Worm (Caenorhabditis elegans) whole organism, L1 larva: ENCODE results near the gene C01G5.5.
A peak's percentile ranks its signal among the peaks of the same experiment; 100 is the strongest.

Experiments
- C04F5.9 ChIP-seq: sonication (generic microtip); optimal IDR thresholded peaks from 2 replicates; lab custom pipeline; 2016; ENCODE audit warnings: missing genetic modification characterization, missing compliant biosample characterization
- Y116A8C.19 ChIP-seq: sonication (generic microtip); optimal IDR thresholded peaks from 2 replicates; lab custom pipeline; 2016; ENCODE audit warnings: missing compliant biosample characterization, missing genetic modification characterization, borderline replicate concordance
- alr-1 ChIP-seq: fragments of 200-800 bp; sonication (Bioruptor generic); optimal IDR thresholded peaks from 2 replicates; lab custom pipeline; 2018; ENCODE audit warnings: borderline replicate concordance, mild to moderate bottlenecking, missing genetic modification characterization, missing compliant biosample characterization
- aly-2 ChIP-seq: fragments of 150-350 bp; optimal IDR thresholded peaks from 2 replicates; lab custom pipeline; 2014; ENCODE audit warnings: missing biosample characterization, missing genetic modification characterization
- ceh-63 ChIP-seq: fragments of 200-800 bp; sonication (Bioruptor generic); optimal IDR thresholded peaks from 2 replicates; lab custom pipeline; 2018; ENCODE audit warnings: mild to moderate bottlenecking, missing genetic modification characterization, missing compliant biosample characterization
- ceh-88 ChIP-seq: fragments of 200-800 bp; sonication (Bioruptor generic); IDR thresholded peaks from 2 replicates; pipeline ENCODE4 v1.3.6; 2022; ENCODE audit warnings: missing genetic modification characterization, missing compliant biosample characterization
- elt-2 ChIP-seq: sonication (generic microtip); optimal IDR thresholded peaks from 2 replicates; lab custom pipeline; 2016; ENCODE audit warnings: missing genetic modification characterization, mild to moderate bottlenecking, inconsistent platforms, missing compliant biosample characterization, missing genetic modification reagents
- elt-3 ChIP-seq, 6 experiments: fragments of 150-350 bp in 1 of 6; sonication (generic microtip); optimal IDR thresholded peaks; 2 replicates each; lab custom pipeline; 2017 to 2018; ENCODE audit warnings: missing biosample characterization in 6 of 6, missing genetic modification characterization in 6 of 6, inconsistent platforms in 1 of 6
- fkh-8 ChIP-seq: sonication (generic microtip); optimal IDR thresholded peaks from 2 replicates; lab custom pipeline; 2016; ENCODE audit warnings: mild to moderate bottlenecking, missing genetic modification characterization, missing compliant biosample characterization
- fos-1 ChIP-seq: fragments of 150-350 bp; optimal IDR thresholded peaks from 2 replicates; lab custom pipeline; 2014; ENCODE audit warnings: missing biosample characterization, missing genetic modification characterization
- grh-1 ChIP-seq: fragments of 200-800 bp; sonication (Bioruptor generic); IDR thresholded peaks from 2 replicates; pipeline ENCODE4 v1.3.6; 2022; ENCODE audit warnings: missing genetic modification reagents, missing genetic modification characterization, missing compliant biosample characterization
- hlh-4 ChIP-seq: sonication (generic microtip); optimal IDR thresholded peaks from 2 replicates; lab custom pipeline; 2016; ENCODE audit warnings: mild to moderate bottlenecking, missing genetic modification characterization, missing compliant biosample characterization
- lin-13 ChIP-seq: fragments of 150-350 bp; optimal IDR thresholded peaks from 2 replicates; lab custom pipeline; 2014; ENCODE audit warnings: missing biosample characterization, missing genetic modification reagents, missing genetic modification characterization
- lin-15B ChIP-seq: fragments of 150-350 bp; sonication (generic microtip); optimal IDR thresholded peaks from 3 replicates; lab custom pipeline; 2014; ENCODE audit warnings: missing biosample characterization, missing genetic modification characterization
- lin-35 ChIP-seq, 2 experiments: fragments of 150-350 bp; optimal IDR thresholded peaks; 2 replicates each; lab custom pipeline; 2014; ENCODE audit warnings: missing biosample characterization in 2 of 2, missing genetic modification characterization in 2 of 2, missing genetic modification reagents in 2 of 2
- lin-39 ChIP-seq: fragments of 150-350 bp; optimal IDR thresholded peaks from 2 replicates; lab custom pipeline; 2014; ENCODE audit warnings: missing biosample characterization, missing genetic modification reagents, missing genetic modification characterization
- lir-3 ChIP-seq: sonication (generic microtip); optimal IDR thresholded peaks from 2 replicates; lab custom pipeline; 2016; ENCODE audit warnings: mild to moderate bottlenecking, missing genetic modification characterization, moderate library complexity, missing compliant biosample characterization; ENCODE audit not compliant: poor library complexity
- lsy-2 ChIP-seq, 2 experiments: fragments of 150-350 bp; optimal IDR thresholded peaks; 2 replicates each; lab custom pipeline; 2014; ENCODE audit warnings: missing biosample characterization in 2 of 2, missing genetic modification characterization in 2 of 2
- mab-9 ChIP-seq: fragments of 200-800 bp; sonication (Bioruptor generic); IDR thresholded peaks from 2 replicates; pipeline ENCODE4 v1.3.6; 2022; ENCODE audit warnings: missing genetic modification reagents, missing genetic modification characterization, missing compliant biosample characterization
- mdl-1 ChIP-seq, 2 experiments: fragments of 150-350 bp; optimal IDR thresholded peaks; 2 replicates each; lab custom pipeline; 2014 to 2017; ENCODE audit warnings: missing biosample characterization in 2 of 2, missing genetic modification characterization in 2 of 2, inconsistent platforms in 1 of 2
- mef-2 ChIP-seq: fragments of 150-350 bp; optimal IDR thresholded peaks from 2 replicates; lab custom pipeline; 2014; ENCODE audit warnings: missing biosample characterization, missing genetic modification characterization
- mep-1 ChIP-seq: fragments of 150-350 bp; optimal IDR thresholded peaks from 2 replicates; lab custom pipeline; 2014; ENCODE audit warnings: missing biosample characterization, missing genetic modification characterization
- nhr-11 ChIP-seq: fragments of 150-350 bp; optimal IDR thresholded peaks from 2 replicates; lab custom pipeline; 2014; ENCODE audit warnings: missing biosample characterization, missing genetic modification characterization
- nhr-12 ChIP-seq: sonication (generic microtip); optimal IDR thresholded peaks from 2 replicates; lab custom pipeline; 2017; ENCODE audit warnings: missing biosample characterization, missing genetic modification characterization
- nhr-19 ChIP-seq: fragments of 200-800 bp; sonication (Bioruptor generic); conservative IDR thresholded peaks from 2 replicates; pipeline ENCODE4 v1.3.6; 2022; ENCODE audit warnings: missing genetic modification characterization, missing compliant biosample characterization
- nhr-20 ChIP-seq: sonication (generic microtip); optimal IDR thresholded peaks from 2 replicates; lab custom pipeline; 2016; ENCODE audit warnings: mild to moderate bottlenecking, missing genetic modification characterization, missing compliant biosample characterization
- nhr-28 ChIP-seq: fragments of 150-350 bp; optimal IDR thresholded peaks from 2 replicates; lab custom pipeline; 2014; ENCODE audit warnings: missing biosample characterization, missing genetic modification characterization
- nhr-71 ChIP-seq: sonication (generic microtip); optimal IDR thresholded peaks from 2 replicates; lab custom pipeline; 2016; ENCODE audit warnings: mild to moderate bottlenecking, missing genetic modification characterization, moderate library complexity, missing compliant biosample characterization
- nhr-76 ChIP-seq: sonication (generic microtip); optimal IDR thresholded peaks from 2 replicates; lab custom pipeline; 2017; ENCODE audit warnings: missing biosample characterization, missing genetic modification characterization
- nhr-77 ChIP-seq: fragments of 150-350 bp; optimal IDR thresholded peaks from 2 replicates; lab custom pipeline; 2014; ENCODE audit warnings: missing biosample characterization, missing genetic modification characterization
- nhr-90 ChIP-seq: sonication (generic microtip); optimal IDR thresholded peaks from 2 replicates; lab custom pipeline; 2016; ENCODE audit warnings: mild to moderate bottlenecking, missing genetic modification characterization, missing compliant biosample characterization; ENCODE audit not compliant: poor library complexity
- pax-3 ChIP-seq: fragments of 200-800 bp; sonication (Bioruptor generic); optimal IDR thresholded peaks from 2 replicates; lab custom pipeline; 2018; ENCODE audit warnings: mild to moderate bottlenecking, missing genetic modification characterization, moderate library complexity, missing compliant biosample characterization
- skn-1 ChIP-seq: fragments of 150-350 bp; optimal IDR thresholded peaks from 2 replicates; lab custom pipeline; 2014; ENCODE audit warnings: missing biosample characterization, missing genetic modification characterization
- snpc-4 ChIP-seq: fragments of 150-350 bp; optimal IDR thresholded peaks from 2 replicates; lab custom pipeline; 2014; ENCODE audit warnings: missing biosample characterization, missing genetic modification characterization
- sox-4 ChIP-seq: sonication (generic microtip); optimal IDR thresholded peaks from 2 replicates; lab custom pipeline; 2016; ENCODE audit warnings: missing genetic modification characterization, missing compliant biosample characterization
- sup-37 ChIP-seq: fragments of 200-800 bp; sonication (Bioruptor generic); optimal IDR thresholded peaks from 2 replicates; lab custom pipeline; 2018; ENCODE audit warnings: mild to moderate bottlenecking, missing genetic modification characterization, missing compliant biosample characterization
- swsn-7 ChIP-seq: sonication (generic microtip); optimal IDR thresholded peaks from 2 replicates; lab custom pipeline; 2016; ENCODE audit warnings: missing genetic modification characterization, missing compliant biosample characterization
- tbx-2 ChIP-seq: sonication (generic microtip); optimal IDR thresholded peaks from 2 replicates; lab custom pipeline; 2016; ENCODE audit warnings: missing genetic modification characterization, missing compliant biosample characterization
- unc-86 ChIP-seq: sonication (generic microtip); optimal IDR thresholded peaks from 2 replicates; lab custom pipeline; 2016; ENCODE audit warnings: missing genetic modification characterization, missing compliant biosample characterization
- unc-98 ChIP-seq: fragments of 200-800 bp; sonication (Bioruptor generic); IDR thresholded peaks from 2 replicates; pipeline ENCODE4 v1.3.6; 2022; ENCODE audit warnings: missing genetic modification characterization, missing compliant biosample characterization
- vab-15 ChIP-seq: sonication (generic microtip); optimal IDR thresholded peaks from 2 replicates; lab custom pipeline; 2017; ENCODE audit warnings: missing genotype, mild to moderate bottlenecking, missing genetic modification characterization, missing compliant biosample characterization
- xbp-1 ChIP-seq: sonication (generic microtip); optimal IDR thresholded peaks from 2 replicates; lab custom pipeline; 2016; ENCODE audit warnings: missing genetic modification characterization, missing compliant biosample characterization
- zag-1 ChIP-seq: fragments of 150-350 bp; optimal IDR thresholded peaks from 2 replicates; lab custom pipeline; 2014; ENCODE audit warnings: missing biosample characterization, missing genetic modification characterization
- ztf-11 ChIP-seq, 2 experiments: sonication (generic microtip); optimal IDR thresholded peaks; 2 replicates each; lab custom pipeline; 2016 to 2017; ENCODE audit warnings: missing genetic modification characterization in 2 of 2, missing biosample characterization in 1 of 2, missing compliant biosample characterization in 1 of 2

C01G5.5 gene

ce11 chrIV:6480978-6481377, 43.4 kb upstream of the C01G5.5 start (continued):
- TF ChIP-seq C04F5.9 (tag; lab: Kevin White, UChicago) (no peak), elt-3 (tag; optimal IDR thresholded peaks at IDR 0.05; lab: Kevin White, UChicago) (peak in 1 of 6 experiments; percentile 25), mef-2 (tag; lab: Kevin White, UChicago) (no peak), tbx-2 (tag; lab: Kevin White, UChicago) (no peak), nhr-90 (tag; lab: Kevin White, UChicago) (peak; percentile 49), zag-1 (tag; lab: Kevin White, UChicago) (no peak), mab-9 (GFP tag; lab: Robert Waterston, UW) (no peak), mep-1 (no peak), lin-35 (GFP tag; optimal IDR thresholded peaks at IDR 0.05; lab: Kevin White, UChicago) (peak; percentile 23 to 69), unc-86 (no peak), lin-39 (tag; lab: Kevin White, UChicago) (no peak), nhr-76 (tag; lab: Kevin White, UChicago) (no peak), nhr-12 (tag; lab: Kevin White, UChicago) (no peak), lir-3 (tag; lab: Kevin White, UChicago) (no peak), fkh-8 (tag; lab: Kevin White, UChicago) (no peak), unc-98 (GFP tag; lab: Robert Waterston, UW) (no peak), swsn-7 (tag; lab: Kevin White, UChicago) (peak; percentile 8), ceh-63 (GFP tag; lab: Kevin White, UChicago) (no peak), pax-3 (tag; lab: Kevin White, UChicago) (no peak), lin-15B (tag; lab: Kevin White, UChicago) (no peak), ztf-11 (tag; optimal IDR thresholded peaks at IDR 0.05; lab: Kevin White, UChicago) (no peak), nhr-19 (GFP tag; lab: Robert Waterston, UW) (peak; percentile 40), mdl-1 (tag; optimal IDR thresholded peaks at IDR 0.05; lab: Kevin White, UChicago) (peak in 1 of 2 experiments; percentile 20), xbp-1 (tag; lab: Kevin White, UChicago) (no peak), fos-1 (tag; lab: Kevin White, UChicago) (no peak), Y116A8C.19 (tag; lab: Kevin White, UChicago) (no peak), grh-1 (GFP tag; lab: Robert Waterston, UW) (no peak), lin-13 (GFP tag; lab: Kevin White, UChicago) (no peak), nhr-71 (no peak), nhr-20 (tag; lab: Kevin White, UChicago) (peak; percentile 54), aly-2 (tag; lab: Kevin White, UChicago) (no peak), ceh-88 (no peak), skn-1 (tag; lab: Kevin White, UChicago) (no peak), nhr-77 (tag; lab: Kevin White, UChicago) (peak; percentile 43), nhr-11 (tag; lab: Kevin White, UChicago) (no peak), vab-15 (no peak), nhr-28 (tag; lab: Kevin White, UChicago) (no peak), sox-4 (tag; lab: Kevin White, UChicago) (no peak), lsy-2 (tag; optimal IDR thresholded peaks at IDR 0.05; lab: Kevin White, UChicago) (no peak), alr-1 (tag; lab: Kevin White, UChicago) (no peak), snpc-4 (tag; lab: Kevin White, UChicago) (no peak)
- TF ChIP-seq, all 84 proteins: peak for 17

ce11 chrIV:6487047-6487446, 37.4 kb upstream of the C01G5.5 start, which contains the start of gene Y73B6BL.37:
Gene Y73B6BL.37 (plus strand): TSS chrIV:6487347.
- TF ChIP-seq hlh-4 (tag; lab: Kevin White, UChicago) (no peak), sup-37 (GFP tag; lab: Kevin White, UChicago) (no peak), elt-2 (tag; lab: Kevin White, UChicago) (no peak)
